Fruit fly (Drosophila melanogaster) whole organism, prepupa: Measurements from ENCODE around the gene CG10958.

Source experiments
- CG11294 ChIP-seq: fragments of 200-800 bp; sonication (Bioruptor generic); IDR thresholded peaks from 2 replicates; pipeline ENCODE4 v1.3.6; 2022; ENCODE audit warnings: missing biosample characterization, missing genetic modification characterization
- CG11762 ChIP-seq: fragments of 200-800 bp; sonication (Bioruptor generic); optimal IDR thresholded peaks from 3 replicates; lab custom pipeline; 2016; ENCODE audit warnings: missing biosample characterization, missing genetic modification characterization; ENCODE audit not compliant: insufficient read depth
- CG11902 ChIP-seq: fragments of 200-800 bp; sonication (Bioruptor generic); optimal IDR thresholded peaks from 3 replicates; lab custom pipeline; 2016; ENCODE audit warnings: missing biosample characterization, missing genetic modification characterization
- CG15336 ChIP-seq: fragments of 200-800 bp; sonication (Bioruptor generic); IDR thresholded peaks from 2 replicates; pipeline ENCODE4 v1.3.6; 2022; ENCODE audit warnings: missing biosample characterization, missing genetic modification characterization
- CG16779 ChIP-seq: fragments of 200-800 bp; sonication (Bioruptor generic); optimal IDR thresholded peaks from 3 replicates; lab custom pipeline; 2017; ENCODE audit warnings: missing biosample characterization, mild to moderate bottlenecking, missing genetic modification characterization
- CG3032 ChIP-seq: fragments of 200-800 bp; optimal IDR thresholded peaks from 2 replicates; lab custom pipeline; 2019; ENCODE audit warnings: missing biosample characterization, mild to moderate bottlenecking, missing genetic modification characterization, moderate library complexity
- CG31627 ChIP-seq: fragments of 200-800 bp; sonication (Bioruptor generic); optimal IDR thresholded peaks from 3 replicates; lab custom pipeline; 2016; ENCODE audit warnings: missing biosample characterization, missing genetic modification characterization
- CG32006 ChIP-seq: fragments of 200-800 bp; sonication (Bioruptor generic); optimal IDR thresholded peaks from 3 replicates; lab custom pipeline; 2017; ENCODE audit warnings: missing biosample characterization, mild to moderate bottlenecking, missing genetic modification characterization
- CG34406 ChIP-seq: fragments of 200-800 bp; sonication (Bioruptor generic); optimal IDR thresholded peaks from 3 replicates; lab custom pipeline; 2016; ENCODE audit warnings: missing biosample characterization, missing genetic modification characterization
- CG3919 ChIP-seq: fragments of 200-800 bp; sonication (Bioruptor generic); optimal IDR thresholded peaks from 3 replicates; lab custom pipeline; 2016; ENCODE audit warnings: missing biosample characterization, missing genetic modification characterization
- CG4318 ChIP-seq: fragments of 200-800 bp; sonication (Bioruptor generic); optimal IDR thresholded peaks from 3 replicates; lab custom pipeline; 2017; ENCODE audit warnings: missing biosample characterization, mild to moderate bottlenecking, missing genetic modification characterization
- CG6276 ChIP-seq: fragments of 200-800 bp; sonication (Bioruptor generic); optimal IDR thresholded peaks from 2 replicates; lab custom pipeline; 2017; ENCODE audit warnings: missing biosample characterization, mild to moderate bottlenecking, missing genetic modification characterization
- CG6854 ChIP-seq: fragments of 200-800 bp; sonication (Bioruptor generic); optimal IDR thresholded peaks from 2 replicates; lab custom pipeline; 2017; ENCODE audit warnings: missing biosample characterization, mild to moderate bottlenecking, missing genetic modification characterization
- CG7368 ChIP-seq: fragments of 200-800 bp; sonication (Bioruptor generic); optimal IDR thresholded peaks from 3 replicates; lab custom pipeline; 2016; ENCODE audit warnings: missing biosample characterization, missing genetic modification characterization
- CG8119 ChIP-seq: fragments of 200-800 bp; sonication (Bioruptor generic); IDR thresholded peaks from 3 replicates; pipeline ENCODE4 v1.3.6; 2022; ENCODE audit warnings: missing biosample characterization, missing genetic modification characterization
- Eip75B ChIP-seq: fragments of 200-800 bp; sonication (Bioruptor generic); optimal IDR thresholded peaks from 3 replicates; lab custom pipeline; 2016; ENCODE audit warnings: missing biosample characterization, missing genetic modification characterization
- Eip78C ChIP-seq: fragments of 200-800 bp; sonication (Bioruptor generic); peaks from one replicate; lab custom pipeline; 2016; ENCODE audit warnings: missing biosample characterization, missing genetic modification characterization
- Eip93F ChIP-seq: fragments of 200-800 bp; sonication (Bioruptor generic); optimal IDR thresholded peaks from 2 replicates; lab custom pipeline; 2016; ENCODE audit warnings: missing biosample characterization, mild to moderate bottlenecking, missing genetic modification characterization
- Ets21C ChIP-seq: fragments of 200-800 bp; sonication (Bioruptor generic); optimal IDR thresholded peaks from 3 replicates; lab custom pipeline; 2016; ENCODE audit warnings: missing biosample characterization, missing genetic modification characterization
- Ets96B ChIP-seq: fragments of 200-800 bp; optimal IDR thresholded peaks from 2 replicates; lab custom pipeline; 2019; ENCODE audit warnings: missing biosample characterization, mild to moderate bottlenecking, missing genetic modification characterization, moderate library complexity
- Gug ChIP-seq: fragments of 200-800 bp; sonication (Bioruptor generic); IDR thresholded peaks from 2 replicates; pipeline ENCODE4 v1.3.6; 2022; ENCODE audit warnings: missing biosample characterization, missing genetic modification characterization
- Hr39 ChIP-seq: fragments of 200-800 bp; sonication (Bioruptor generic); optimal IDR thresholded peaks from 2 replicates; lab custom pipeline; 2016; ENCODE audit warnings: missing biosample characterization, missing genetic modification characterization
- Hr4 ChIP-seq: fragments of 200-800 bp; sonication (Bioruptor generic); optimal IDR thresholded peaks from 3 replicates; lab custom pipeline; 2016; ENCODE audit warnings: missing biosample characterization, missing genetic modification characterization
- Smox ChIP-seq: fragments of 200-800 bp; sonication (Bioruptor generic); optimal IDR thresholded peaks from 3 replicates; lab custom pipeline; 2016; ENCODE audit warnings: missing biosample characterization, missing genetic modification characterization
- Sox102F ChIP-seq: fragments of 200-800 bp; sonication (Bioruptor generic); optimal IDR thresholded peaks from 2 replicates; lab custom pipeline; 2016; ENCODE audit warnings: missing biosample characterization, mild to moderate bottlenecking, missing genetic modification characterization
- Sox14 ChIP-seq: fragments of 200-800 bp; sonication (Bioruptor generic); optimal IDR thresholded peaks from 3 replicates; lab custom pipeline; 2016; ENCODE audit warnings: missing biosample characterization, missing genetic modification characterization
- cyc ChIP-seq: fragments of 200-800 bp; sonication (Bioruptor generic); optimal IDR thresholded peaks from 3 replicates; lab custom pipeline; 2016; ENCODE audit warnings: missing biosample characterization, missing genetic modification characterization
- dac ChIP-seq: fragments of 200-800 bp; sonication (Bioruptor generic); optimal IDR thresholded peaks from 2 replicates; lab custom pipeline; 2017; ENCODE audit warnings: missing biosample characterization, mild to moderate bottlenecking, missing genetic modification characterization
- dsx ChIP-seq: fragments of 200-800 bp; optimal IDR thresholded peaks from 3 replicates; lab custom pipeline; 2019; ENCODE audit warnings: missing biosample characterization, mild to moderate bottlenecking, missing genetic modification characterization, moderate library complexity; ENCODE audit not compliant: poor library complexity, severe bottlenecking
- eg ChIP-seq: fragments of 200-800 bp; sonication (Bioruptor generic); IDR thresholded peaks from 3 replicates; pipeline ENCODE4 v1.3.6; 2022; ENCODE audit warnings: missing biosample characterization, missing genetic modification characterization
- esn ChIP-seq: fragments of 200-800 bp; sonication (Bioruptor generic); optimal IDR thresholded peaks from 2 replicates; lab custom pipeline; 2016; ENCODE audit warnings: missing biosample characterization, mild to moderate bottlenecking, missing genetic modification characterization, moderate library complexity
- fd85E ChIP-seq: fragments of 200-800 bp; sonication (Bioruptor generic); optimal IDR thresholded peaks from 3 replicates; lab custom pipeline; 2016; ENCODE audit warnings: missing biosample characterization, missing genetic modification characterization
- fkh ChIP-seq: fragments of 200-800 bp; sonication (Bioruptor generic); optimal IDR thresholded peaks from 3 replicates; lab custom pipeline; 2017; ENCODE audit warnings: missing biosample characterization, mild to moderate bottlenecking, missing genetic modification characterization, moderate library complexity
- lz ChIP-seq: fragments of 200-800 bp; sonication (Bioruptor generic); optimal IDR thresholded peaks from 3 replicates; lab custom pipeline; 2016; ENCODE audit warnings: missing biosample characterization, missing genetic modification characterization
- net ChIP-seq: fragments of 200-800 bp; sonication (Bioruptor generic); optimal IDR thresholded peaks from 3 replicates; lab custom pipeline; 2016; ENCODE audit warnings: missing biosample characterization, missing genetic modification characterization
- pdm3 ChIP-seq: fragments of 200-800 bp; sonication (Bioruptor generic); optimal IDR thresholded peaks from 3 replicates; lab custom pipeline; 2016; ENCODE audit warnings: missing biosample characterization, missing genetic modification characterization
- salr ChIP-seq, 2 experiments: fragments of 200-800 bp; sonication (Bioruptor generic); optimal IDR thresholded peaks; 3 replicates each; lab custom pipeline; 2016 to 2018; ENCODE audit warnings: missing biosample characterization in 2 of 2, missing genetic modification characterization in 2 of 2, mild to moderate bottlenecking in 1 of 2
- spab ChIP-seq: fragments of 200-800 bp; sonication (Bioruptor generic); optimal IDR thresholded peaks from 2 replicates; lab custom pipeline; 2017; ENCODE audit warnings: missing biosample characterization, mild to moderate bottlenecking, missing genetic modification characterization, missing genetic modification reagents
- svp ChIP-seq: fragments of 200-800 bp; sonication (Bioruptor generic); peaks from one replicate; lab custom pipeline; 2016; ENCODE audit warnings: missing biosample characterization, missing genetic modification characterization
- vri ChIP-seq: fragments of 200-800 bp; sonication (Bioruptor generic); optimal IDR thresholded peaks from 3 replicates; lab custom pipeline; 2016; ENCODE audit warnings: missing biosample characterization, mild to moderate bottlenecking, missing genetic modification characterization

The CG10958 gene

DNA sequence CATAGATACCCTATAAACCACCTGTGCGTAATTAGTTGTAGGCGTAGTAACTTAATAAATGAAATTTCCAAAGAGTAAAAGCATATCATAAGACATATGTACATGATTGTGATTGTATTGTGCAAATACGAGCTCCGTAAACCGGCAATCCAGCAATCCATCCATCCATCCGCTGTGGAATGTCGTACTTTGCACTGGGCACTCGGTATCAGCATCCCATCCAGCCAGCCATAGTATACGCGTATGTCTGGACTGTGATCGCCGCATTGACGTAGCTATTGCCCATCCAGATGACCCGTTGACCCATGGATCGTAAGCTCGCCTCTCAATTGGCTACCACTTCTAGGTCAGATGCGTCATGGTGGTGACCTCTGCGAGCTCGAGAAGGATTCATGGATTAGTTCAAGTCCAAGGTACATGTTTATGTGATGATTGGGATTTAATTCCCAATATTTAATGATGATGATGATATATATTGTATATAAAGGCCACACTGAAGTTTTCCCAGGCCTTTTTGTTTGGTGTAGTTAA is 26.9 kb downstream of the CG10958 start (continued):
- TF ChIP-seq lz (no peak), eg (GFP tag; lab: Robert Waterston, UW) (peak; percentile 24; the same call in 1 of the 3 replicates), CG34406 (GFP tag; lab: Kevin White, UChicago) (no peak), CG6854 (GFP tag; lab: Kevin White, UChicago) (peak; percentile 60), esn (no peak), dac (GFP tag; lab: Kevin White, UChicago) (no peak), CG11902 (no peak), Eip93F (GFP tag; lab: Kevin White, UChicago) (no peak), CG3919 (peak; percentile 21), CG32006 (GFP tag; lab: Kevin White, UChicago) (no peak), CG11294 (GFP tag; lab: Robert Waterston, UW) (no peak)

DNA sequence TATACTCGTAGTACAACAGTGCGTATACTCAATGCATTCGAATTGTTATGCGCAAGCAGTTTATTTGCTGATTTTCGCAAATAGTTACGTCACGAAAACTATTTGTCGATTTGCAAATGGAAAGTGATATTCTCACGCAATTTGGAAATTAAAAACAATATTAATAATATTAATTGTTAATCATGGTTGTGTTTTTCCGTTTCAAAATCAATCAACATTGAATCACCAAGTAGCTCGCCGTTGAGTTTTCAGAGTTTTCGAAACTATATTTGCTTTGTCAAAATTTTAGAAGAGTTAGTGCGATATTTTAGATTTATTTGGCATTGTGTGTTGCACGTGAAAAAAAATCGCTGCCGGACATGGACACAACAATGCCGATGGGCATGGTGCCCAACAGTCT is 27.7 kb downstream of the CG10958 start, which contains the start of gene CG15337:
Gene CG15337 (plus strand): TSS at position 301 of the 400 bp plus-strand sequence.
- TF ChIP-seq fkh (GFP tag; lab: Kevin White, UChicago): no peak
- TF ChIP-seq vri (GFP tag; lab: Kevin White, UChicago): no peak
- no peak for TF ChIP-seq spab
- no peak for TF ChIP-seq svp (GFP tag; lab: Kevin White, UChicago)
- no peak for TF ChIP-seq Hr39 (GFP tag; lab: Kevin White, UChicago)
- TF ChIP-seq Sox14: no peak
- TF ChIP-seq net: no peak
- TF ChIP-seq CG3032: no peak
- TF ChIP-seq CG8119 (GFP tag; lab: Robert Waterston, UW): no peak
- TF ChIP-seq CG6276: no peak
- TF ChIP-seq Gug (GFP tag; lab: Robert Waterston, UW): no peak
- no peak for TF ChIP-seq CG16779
- TF ChIP-seq Smox: no peak
- TF ChIP-seq CG15336: no peak
- TF ChIP-seq Eip78C (GFP tag; lab: Kevin White, UChicago): no peak
- TF ChIP-seq Eip93F (GFP tag; lab: Kevin White, UChicago): no peak
- TF ChIP-seq CG11902: no peak
- TF ChIP-seq Ets96B (tag; lab: Kevin White, UChicago): no peak

DNA sequence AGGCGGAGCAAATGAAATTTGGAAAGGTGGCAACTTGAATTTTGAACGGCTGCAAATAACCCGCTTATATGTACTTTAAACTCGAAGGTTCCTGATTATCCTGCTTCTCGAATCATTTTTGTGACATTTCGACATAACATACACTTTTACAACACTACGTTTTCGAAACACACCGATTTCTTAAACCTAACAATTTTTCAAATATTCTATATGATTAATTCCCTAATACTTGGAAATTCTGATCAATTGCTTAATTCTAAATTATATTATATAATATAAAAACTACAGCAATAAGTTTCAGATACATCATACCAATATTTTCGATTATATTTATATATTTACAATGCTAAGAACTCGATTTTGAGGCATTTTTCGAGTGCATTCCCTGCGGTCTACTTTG is 30.6 kb downstream of the CG10958 start, which contains the start of gene CG10761:
Gene CG10761 (minus strand): TSS at position 101 of the 400 bp plus-strand sequence.
- TF ChIP-seq CG11762 (GFP tag; lab: Kevin White, UChicago) (no peak), Eip75B (GFP tag; lab: Kevin White, UChicago) (no peak), CG31627 (no peak), dsx (GFP tag; lab: Kevin White, UChicago) (no peak), CG4318 (GFP tag; lab: Kevin White, UChicago) (no peak), CG7368 (no peak), CG6854 (GFP tag; lab: Kevin White, UChicago) (no peak), Hr4 (GFP tag; lab: Kevin White, UChicago) (no peak), dac (GFP tag; lab: Kevin White, UChicago) (no peak), Ets21C (GFP tag; lab: Kevin White, UChicago) (no peak), Sox102F (GFP tag; lab: Kevin White, UChicago) (no peak), fd85E (GFP tag; lab: Kevin White, UChicago) (no peak), Eip78C (GFP tag; lab: Kevin White, UChicago) (no peak), cyc (GFP tag; lab: Kevin White, UChicago) (no peak), esn (no peak), Eip93F (GFP tag; lab: Kevin White, UChicago) (no peak), pdm3 (GFP tag; lab: Kevin White, UChicago) (no peak), salr (GFP tag; optimal IDR thresholded peaks at IDR 0.05; lab: Kevin White, UChicago) (no peak)
